Worm (Caenorhabditis elegans) whole organism, L1 larva: ENCODE measurements around the gene C06H2.7.

Source experiments
- C34B4.2 ChIP-seq: sonication (generic microtip); optimal IDR thresholded peaks from 2 replicates; lab custom pipeline; 2017; ENCODE audit warnings: mild to moderate bottlenecking, missing genetic modification characterization, missing compliant biosample characterization
- F16B12.6 ChIP-seq: fragments of 150-350 bp; optimal IDR thresholded peaks from 2 replicates; lab custom pipeline; 2014; ENCODE audit warnings: missing biosample characterization, missing genetic modification characterization
- aly-2 ChIP-seq: fragments of 150-350 bp; optimal IDR thresholded peaks from 2 replicates; lab custom pipeline; 2014; ENCODE audit warnings: missing biosample characterization, missing genetic modification characterization
- ceh-90 ChIP-seq: sonication (generic microtip); optimal IDR thresholded peaks from 2 replicates; lab custom pipeline; 2016; ENCODE audit warnings: missing genetic modification characterization, missing compliant biosample characterization
- ces-1 ChIP-seq: fragments of 150-350 bp; optimal IDR thresholded peaks from 2 replicates; lab custom pipeline; 2014; ENCODE audit warnings: missing biosample characterization, missing genetic modification reagents, missing genetic modification characterization
- dsc-1 ChIP-seq: sonication (generic microtip); optimal IDR thresholded peaks from 2 replicates; lab custom pipeline; 2016; ENCODE audit warnings: mild to moderate bottlenecking, missing genetic modification characterization, missing compliant biosample characterization
- efl-1 ChIP-seq, 4 experiments: fragments of 150-350 bp; optimal IDR thresholded peaks in 3 of 4; peaks in 1 of 4; 1 replicate in 1 of 4; 2 replicates in 3 of 4; lab custom pipeline; 2014; ENCODE audit warnings: missing biosample characterization in 2 of 4, missing genetic modification characterization in 2 of 4, missing genetic modification reagents in 2 of 4
- egl-27 ChIP-seq, 2 experiments: fragments of 150-350 bp in 1 of 2; sonication (generic microtip); optimal IDR thresholded peaks; 3 replicates each; lab custom pipeline; 2017 to 2018; ENCODE audit warnings: missing biosample characterization in 2 of 2, missing genetic modification characterization in 2 of 2, missing genetic modification reagents in 2 of 2
- fkh-4 ChIP-seq: sonication (generic microtip); optimal IDR thresholded peaks from 2 replicates; lab custom pipeline; 2016; ENCODE audit warnings: missing compliant biosample characterization, missing genetic modification characterization, borderline replicate concordance
- fkh-8 ChIP-seq: sonication (generic microtip); optimal IDR thresholded peaks from 2 replicates; lab custom pipeline; 2016; ENCODE audit warnings: mild to moderate bottlenecking, missing genetic modification characterization, missing compliant biosample characterization
- fos-1 ChIP-seq: fragments of 150-350 bp; optimal IDR thresholded peaks from 2 replicates; lab custom pipeline; 2014; ENCODE audit warnings: missing biosample characterization, missing genetic modification characterization
- grh-1 ChIP-seq: fragments of 200-800 bp; sonication (Bioruptor generic); IDR thresholded peaks from 2 replicates; pipeline ENCODE4 v1.3.6; 2022; ENCODE audit warnings: missing genetic modification reagents, missing genetic modification characterization, missing compliant biosample characterization
- hlh-17 ChIP-seq: fragments of 200-800 bp; sonication (Bioruptor generic); optimal IDR thresholded peaks from 2 replicates; lab custom pipeline; 2018; ENCODE audit warnings: missing genetic modification characterization, mild to moderate bottlenecking, missing compliant biosample characterization, moderate library complexity, borderline replicate concordance
- irx-1 ChIP-seq: sonication (generic microtip); optimal IDR thresholded peaks from 2 replicates; lab custom pipeline; 2016; ENCODE audit warnings: missing genetic modification characterization, missing compliant biosample characterization
- isw-1 ChIP-seq: fragments of 200-800 bp; sonication (Bioruptor generic); IDR thresholded peaks from 2 replicates; pipeline ENCODE4 v1.3.6; 2022; ENCODE audit warnings: missing genetic modification characterization, missing compliant biosample characterization
- lin-14 ChIP-seq: fragments of 200-800 bp; sonication (Bioruptor generic); optimal IDR thresholded peaks from 2 replicates; lab custom pipeline; 2018; ENCODE audit warnings: mild to moderate bottlenecking, missing genetic modification characterization, moderate library complexity, missing compliant biosample characterization
- lin-15B ChIP-seq: fragments of 150-350 bp; sonication (generic microtip); optimal IDR thresholded peaks from 3 replicates; lab custom pipeline; 2014; ENCODE audit warnings: missing biosample characterization, missing genetic modification characterization
- lin-35 ChIP-seq, 2 experiments: fragments of 150-350 bp; optimal IDR thresholded peaks; 2 replicates each; lab custom pipeline; 2014; ENCODE audit warnings: missing biosample characterization in 2 of 2, missing genetic modification characterization in 2 of 2, missing genetic modification reagents in 2 of 2
- lsy-2 ChIP-seq, 2 experiments: fragments of 150-350 bp; optimal IDR thresholded peaks; 2 replicates each; lab custom pipeline; 2014; ENCODE audit warnings: missing biosample characterization in 2 of 2, missing genetic modification characterization in 2 of 2
- mef-2 ChIP-seq: fragments of 150-350 bp; optimal IDR thresholded peaks from 2 replicates; lab custom pipeline; 2014; ENCODE audit warnings: missing biosample characterization, missing genetic modification characterization
- mep-1 ChIP-seq: fragments of 150-350 bp; optimal IDR thresholded peaks from 2 replicates; lab custom pipeline; 2014; ENCODE audit warnings: missing biosample characterization, missing genetic modification characterization
- nhr-11 ChIP-seq: fragments of 150-350 bp; optimal IDR thresholded peaks from 2 replicates; lab custom pipeline; 2014; ENCODE audit warnings: missing biosample characterization, missing genetic modification characterization
- nhr-19 ChIP-seq: fragments of 200-800 bp; sonication (Bioruptor generic); conservative IDR thresholded peaks from 2 replicates; pipeline ENCODE4 v1.3.6; 2022; ENCODE audit warnings: missing genetic modification characterization, missing compliant biosample characterization
- nhr-237 ChIP-seq: fragments of 150-350 bp; optimal IDR thresholded peaks from 2 replicates; lab custom pipeline; 2014; ENCODE audit warnings: missing biosample characterization, missing genetic modification characterization
- nhr-71 ChIP-seq: sonication (generic microtip); optimal IDR thresholded peaks from 2 replicates; lab custom pipeline; 2016; ENCODE audit warnings: mild to moderate bottlenecking, missing genetic modification characterization, moderate library complexity, missing compliant biosample characterization
- pag-3 ChIP-seq: sonication (generic microtip); optimal IDR thresholded peaks from 2 replicates; lab custom pipeline; 2017; ENCODE audit warnings: missing genetic modification characterization, mild to moderate bottlenecking, missing compliant biosample characterization, antibody characterized with exemption, borderline replicate concordance; ENCODE audit not compliant: insufficient read depth
- pax-3 ChIP-seq: fragments of 200-800 bp; sonication (Bioruptor generic); optimal IDR thresholded peaks from 2 replicates; lab custom pipeline; 2018; ENCODE audit warnings: mild to moderate bottlenecking, missing genetic modification characterization, moderate library complexity, missing compliant biosample characterization
- snu-23 ChIP-seq: sonication (generic microtip); optimal IDR thresholded peaks from 2 replicates; lab custom pipeline; 2016; ENCODE audit warnings: missing genetic modification characterization, missing compliant biosample characterization
- unc-130 ChIP-seq: fragments of 150-350 bp; optimal IDR thresholded peaks from 2 replicates; lab custom pipeline; 2017; ENCODE audit warnings: missing biosample characterization, missing genetic modification characterization, inconsistent platforms
- unc-30 ChIP-seq: sonication (generic microtip); optimal IDR thresholded peaks from 2 replicates; lab custom pipeline; 2017; ENCODE audit warnings: missing biosample characterization, missing genetic modification characterization
- vab-15 ChIP-seq: sonication (generic microtip); optimal IDR thresholded peaks from 2 replicates; lab custom pipeline; 2017; ENCODE audit warnings: missing genotype, mild to moderate bottlenecking, missing genetic modification characterization, missing compliant biosample characterization
- xbp-1 ChIP-seq: sonication (generic microtip); optimal IDR thresholded peaks from 2 replicates; lab custom pipeline; 2016; ENCODE audit warnings: missing genetic modification characterization, missing compliant biosample characterization
- ztf-11 ChIP-seq, 2 experiments: sonication (generic microtip); optimal IDR thresholded peaks; 2 replicates each; lab custom pipeline; 2016 to 2017; ENCODE audit warnings: missing genetic modification characterization in 2 of 2, missing biosample characterization in 1 of 2, missing compliant biosample characterization in 1 of 2
- ztf-4 ChIP-seq: fragments of 150-350 bp; optimal IDR thresholded peaks from 2 replicates; lab custom pipeline; 2014; ENCODE audit warnings: missing biosample characterization, missing genetic modification characterization

C06H2.7 gene

ce11 chrV:11133516-11133915 lies 11.1 kb downstream of the C06H2.7 start:
- TF ChIP-seq fkh-4 (tag; lab: Kevin White, UChicago) (peak; percentile 78), ceh-90 (tag; lab: Kevin White, UChicago) (no peak), dsc-1 (tag; lab: Kevin White, UChicago) (peak; percentile 96)

ce11 chrV:11131801-11132200 lies 12.8 kb downstream of the C06H2.7 start:
- TF ChIP-seq ceh-90 (tag; lab: Kevin White, UChicago) (no peak), C34B4.2 (tag; lab: Kevin White, UChicago) (no peak), fkh-8 (tag; lab: Kevin White, UChicago) (peak; percentile 54), unc-30 (tag; lab: Kevin White, UChicago) (no peak), nhr-237 (tag; lab: Kevin White, UChicago) (no peak), nhr-19 (GFP tag; lab: Robert Waterston, UW) (no peak), mep-1 (tag; lab: Kevin White, UChicago) (no peak), pax-3 (tag; lab: Kevin White, UChicago) (no peak), xbp-1 (no peak), ztf-11 (tag; optimal IDR thresholded peaks at IDR 0.05; lab: Kevin White, UChicago) (no peak), grh-1 (GFP tag; lab: Robert Waterston, UW) (no peak), nhr-11 (tag; lab: Kevin White, UChicago) (peak; percentile 0), fos-1 (tag; lab: Kevin White, UChicago) (no peak), vab-15 (no peak), nhr-71 (tag; lab: Kevin White, UChicago) (peak; percentile 21), lin-14 (peak; percentile 6), unc-130 (no peak), lsy-2 (tag; optimal IDR thresholded peaks at IDR 0.05; lab: Kevin White, UChicago) (no peak)

- TF ChIP-seq ztf-4 (tag; lab: Kevin White, UChicago): no peak
- TF ChIP-seq aly-2 (tag; lab: Kevin White, UChicago): no peak
- TF ChIP-seq pag-3 (tag; lab: Kevin White, UChicago): no peak
- TF ChIP-seq xbp-1: no peak
- TF ChIP-seq egl-27 (tag; optimal IDR thresholded peaks at IDR 0.05; lab: Kevin White, UChicago): no peak
- TF ChIP-seq lin-35 (GFP tag; optimal IDR thresholded peaks at IDR 0.05; lab: Kevin White, UChicago): no peak
- TF ChIP-seq C34B4.2 (tag; lab: Kevin White, UChicago): no peak
- no peak for TF ChIP-seq irx-1
- TF ChIP-seq mef-2: no peak
- TF ChIP-seq hlh-17 (GFP tag; lab: Kevin White, UChicago): no peak
- no peak for TF ChIP-seq ces-1 (GFP tag; lab: Kevin White, UChicago)
- no peak for TF ChIP-seq lin-15B
- no peak for TF ChIP-seq F16B12.6 (tag; lab: Kevin White, UChicago)
- TF ChIP-seq snu-23 (GFP tag; lab: Kevin White, UChicago): no peak
- no peak for TF ChIP-seq isw-1 (GFP tag; lab: Robert Waterston, UW)
Measured at ce11 chrV:11127197-11127596, 17.4 kb downstream of the C06H2.7 start, which contains the start of gene jmjd-5. Gene jmjd-5 (plus strand): TSS chrV:11127497.

- no peak for TF ChIP-seq pag-3 (tag; lab: Kevin White, UChicago)
- TF ChIP-seq efl-1 (optimal IDR thresholded peaks at IDR 0.05; lab: Kevin White, UChicago): no peak
- TF ChIP-seq efl-1 (GFP tag; optimal IDR thresholded peaks at IDR 0.05 in 1 of 2; lab: Kevin White, UChicago): peak in 1 of 2 experiments; percentile 71
- no peak for TF ChIP-seq irx-1
Measured at ce11 chrV:11124922-11125321, 19.7 kb downstream of the C06H2.7 start, which contains the start of gene C06H2.2. Gene C06H2.2 (plus strand): TSS chrV:11125222.
